Worm (Caenorhabditis elegans) whole organism, L4/young adult: ENCODE measurements around the gene F55G7.1.

ENCODE experiments used
- W03F9.2 ChIP-seq: fragments of 150-350 bp; optimal IDR thresholded peaks from 2 replicates; lab custom pipeline; 2014; ENCODE audit warnings: missing biosample characterization, missing genetic modification characterization
- him-1 ChIP-seq: sonication (generic microtip); optimal IDR thresholded peaks from 2 replicates; lab custom pipeline; 2016; ENCODE audit warnings: missing genotype, missing genetic modification reagents, missing genetic modification characterization, missing compliant biosample characterization

ce11 chrX:11875260-11875659 lies 49.0 kb upstream of the F55G7.1 start, which contains the start of gene Y62H9A.1:
- TF ChIP-seq W03F9.2 (tag; lab: Kevin White, UChicago) (no peak), him-1 (tag; lab: Kevin White, UChicago) (no peak)
